Worm (Caenorhabditis elegans) whole organism, dauer: ENCODE measurements around the gene mnk-1.

Source experiments
- unc-62 ChIP-seq: sonication (generic microtip); optimal IDR thresholded peaks from 2 replicates; lab custom pipeline; 2017; ENCODE audit warnings: missing biosample characterization, missing genetic modification reagents, missing genetic modification characterization

The mnk-1 gene

DNA sequence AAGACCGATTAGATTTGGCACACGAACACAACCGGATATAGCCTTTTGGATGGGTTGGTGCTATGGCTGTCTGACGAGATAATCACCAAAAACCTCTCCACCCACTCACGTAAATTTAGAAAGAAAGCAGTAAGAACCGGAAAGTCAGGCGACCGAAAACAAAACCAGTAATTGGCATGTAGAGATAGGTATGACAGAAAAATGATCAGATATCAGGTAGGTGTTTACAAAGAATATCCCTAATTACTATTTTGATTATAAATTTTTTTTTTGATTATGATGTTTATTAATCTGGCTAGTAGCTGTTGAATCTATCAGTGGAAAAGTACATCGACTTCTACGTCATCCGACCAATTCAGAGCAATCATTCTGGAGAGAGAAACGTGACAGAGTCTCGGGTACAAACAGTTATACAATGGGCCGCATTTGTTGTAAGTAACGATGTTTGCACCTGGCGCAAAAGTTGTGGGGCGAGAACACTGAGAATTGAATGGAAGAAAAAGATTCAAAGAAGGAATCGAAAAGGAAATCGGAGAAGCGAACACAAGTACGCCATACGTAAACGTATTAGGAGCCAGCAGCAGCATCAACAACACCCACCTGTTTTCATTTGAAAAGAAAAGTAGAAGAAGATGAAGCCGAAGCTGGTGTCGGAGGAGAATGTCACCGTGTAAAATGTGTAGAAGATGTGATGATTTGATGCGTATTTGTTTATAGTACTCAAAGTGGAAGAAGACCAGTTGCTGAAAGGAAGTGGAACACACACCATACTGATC is 3.8 kb downstream of the mnk-1 start:
- no peak for TF ChIP-seq unc-62 (GFP tag; lab: Kevin White, UChicago)

- no peak for TF ChIP-seq unc-62 (GFP tag; lab: Kevin White, UChicago)
These were observed 4.7 kb downstream of the mnk-1 start for ce11 chrII:10550173-10550572.

- TF ChIP-seq unc-62 (GFP tag; lab: Kevin White, UChicago) = no peak
These were observed 5.8 kb downstream of the mnk-1 start for ce11 chrII:10548778-10549671.

ce11 chrII:10547803-10548693 is 6.8 kb downstream of the mnk-1 start:
- TF ChIP-seq unc-62 (GFP tag; lab: Kevin White, UChicago) = no peak

- no peak for TF ChIP-seq unc-62 (GFP tag; lab: Kevin White, UChicago)
These were observed 7.5 kb downstream of the mnk-1 start for ce11 chrII:10547311-10547710.

DNA sequence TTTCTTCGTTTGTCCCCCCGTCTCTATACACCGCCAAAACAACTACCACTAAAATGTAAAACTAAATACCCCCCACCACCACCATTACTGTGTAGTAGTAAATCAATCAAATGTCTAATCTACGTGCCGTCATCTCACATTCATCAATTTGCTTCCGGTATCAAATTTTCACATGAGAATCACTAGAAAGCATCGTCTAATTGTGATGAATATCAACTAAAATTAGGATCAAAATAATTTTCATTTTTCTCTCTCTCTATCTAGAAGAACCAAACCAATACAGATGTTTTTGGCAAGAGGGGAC is 8.1 kb downstream of the mnk-1 start:
- TF ChIP-seq unc-62 (GFP tag; lab: Kevin White, UChicago) = no peak

ce11 chrII:10545924-10546783 is 8.7 kb downstream of the mnk-1 start:
- no peak for TF ChIP-seq unc-62 (GFP tag; lab: Kevin White, UChicago)

ce11 chrII:10545213-10545612 is 9.6 kb downstream of the mnk-1 start:
- TF ChIP-seq unc-62 (GFP tag; lab: Kevin White, UChicago) = no peak

ce11 chrII:10544374-10544908 is 10.4 kb downstream of the mnk-1 start:
- TF ChIP-seq unc-62 (GFP tag; lab: Kevin White, UChicago) = no peak

ce11 chrII:10543457-10544137 is 11.2 kb downstream of the mnk-1 start:
- no peak for TF ChIP-seq unc-62 (GFP tag; lab: Kevin White, UChicago)

- no peak for TF ChIP-seq unc-62 (GFP tag; lab: Kevin White, UChicago)
These were observed 12.0 kb downstream of the mnk-1 start for ce11 chrII:10542654-10543456.

DNA sequence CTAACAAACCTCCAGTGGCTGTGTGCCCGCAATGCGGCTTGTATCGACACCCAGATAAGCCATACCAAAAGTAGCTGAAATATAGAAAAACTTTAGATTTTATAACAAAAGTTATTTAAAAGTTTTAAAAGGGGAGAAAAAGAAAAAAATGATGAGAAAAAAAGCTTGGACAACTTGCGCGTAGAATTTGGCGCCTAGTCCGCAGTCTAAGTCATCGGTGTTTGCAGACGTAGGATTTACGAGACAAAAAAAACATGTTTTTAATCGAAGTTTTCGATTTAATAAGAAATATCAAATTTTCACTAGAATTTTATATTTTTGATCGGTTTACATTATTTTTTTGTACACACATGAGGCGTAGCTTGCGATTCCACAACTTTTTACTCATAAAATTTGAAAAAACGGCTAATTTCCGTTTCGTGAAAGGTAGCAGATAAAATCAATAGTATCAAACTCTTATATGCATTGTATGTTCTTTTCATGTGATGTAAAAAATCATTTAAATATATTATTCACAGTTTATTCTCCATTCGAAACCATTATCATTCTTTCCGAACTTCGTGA is 12.8 kb downstream of the mnk-1 start, which contains the start of gene pro-1:
Gene pro-1, minus strand, starts transcription at position 74 of the 564 bp plus-strand sequence.
- no peak for TF ChIP-seq unc-62 (GFP tag; lab: Kevin White, UChicago)

ce11 chrII:10539232-10539631 is 15.6 kb downstream of the mnk-1 start, which contains the start of gene R166.3:
Gene R166.3, minus strand, starts transcription at chrII:10539332.
- TF ChIP-seq unc-62 (GFP tag; lab: Kevin White, UChicago) = no peak
